Comparison of ENCODE assay signal across 6 fruit fly cellular contexts in the genomic region with DNA sequence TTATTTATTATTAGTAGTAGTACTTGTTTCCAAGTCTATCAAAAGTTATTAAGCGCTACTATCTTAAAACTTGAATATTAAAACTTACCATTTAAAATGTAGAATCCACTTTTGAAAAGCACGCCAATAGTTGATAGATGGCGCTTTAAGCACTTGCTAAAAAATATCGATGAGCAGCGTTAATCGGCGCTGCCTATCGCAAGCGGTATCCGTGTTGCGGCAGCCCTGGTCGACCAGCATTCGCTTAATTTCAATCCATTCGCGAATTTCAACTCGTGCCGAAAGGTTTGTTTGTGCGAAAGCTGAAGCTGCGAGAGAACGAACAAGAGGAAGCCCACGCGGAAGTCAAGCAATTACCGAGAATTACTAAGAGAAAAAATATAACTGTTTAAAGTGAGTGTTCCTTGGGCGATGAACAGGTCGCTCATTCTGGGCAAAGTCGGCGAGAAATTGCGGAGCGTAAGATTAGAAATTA.
TF ChIP-seq lines count a peak whose summit lies in the region.

A gene (plus strand): TSS at position 253 of the 475 bp plus-strand sequence.

- TF ChIP-seq CTCF in S2 (optimal IDR thresholded peaks at IDR 0.05; lab: Kevin White, UChicago) = peak; percentile 86 to 87
- peak; percentile 93 for TF ChIP-seq CTCF in whole organism, embryonic (GFP tag; optimal IDR thresholded peaks at IDR 0.05; lab: Kevin White, UChicago)

TF ChIP-seq in whole organism, adult, 20 proteins besides CTCF, POLR2A, EP300 and RAD21:
- TF ChIP-seq pad (GFP tag; optimal IDR thresholded peaks at IDR 0.05; lab: Kevin White, UChicago) (peak; percentile 52), CG14711 (tag; optimal IDR thresholded peaks at IDR 0.05; lab: Kevin White, UChicago) (peak; percentile 42), Crg-1 (GFP tag; optimal IDR thresholded peaks at IDR 0.05; lab: Kevin White, UChicago) (peak; percentile 30), CG1620 (GFP tag; optimal IDR thresholded peaks at IDR 0.05; lab: Kevin White, UChicago) (peak; percentile 71), toe (GFP tag; optimal IDR thresholded peaks at IDR 0.05; lab: Kevin White, UChicago) (no peak), CG11617 (GFP tag; optimal IDR thresholded peaks at IDR 0.05; lab: Kevin White, UChicago) (peak; percentile 50), bab1 (GFP tag; optimal IDR thresholded peaks at IDR 0.05; lab: Kevin White, UChicago) (peak; percentile 71), cnc (optimal IDR thresholded peaks at IDR 0.05; lab: Kevin White, UChicago) (no peak), kay (GFP tag; lab: Kevin White, UChicago; ENCODE audit: borderline replicate concordance) (no peak), ovo (GFP tag; optimal IDR thresholded peaks at IDR 0.05; lab: Kevin White, UChicago) (peak; percentile 55), CG33017 (tag; optimal IDR thresholded peaks at IDR 0.05; lab: Kevin White, UChicago) (no peak), Hr96 (GFP tag; optimal IDR thresholded peaks at IDR 0.05; lab: Kevin White, UChicago) (peak; percentile 55), CG7101 (tag; optimal IDR thresholded peaks at IDR 0.05; lab: Kevin White, UChicago) (peak; percentile 61), cic (GFP tag; optimal IDR thresholded peaks at IDR 0.05; lab: Kevin White, UChicago) (peak; percentile 55), Mnt (GFP tag; optimal IDR thresholded peaks at IDR 0.05; lab: Kevin White, UChicago) (peak; percentile 96), CG12768 (GFP tag; optimal IDR thresholded peaks at IDR 0.05; lab: Kevin White, UChicago) (peak; percentile 14), CG5204 (GFP tag; optimal IDR thresholded peaks at IDR 0.05; lab: Kevin White, UChicago) (no peak)

TF ChIP-seq in whole organism, embryonic, 481 proteins besides CTCF, POLR2A, EP300 and RAD21 (continues in another document):
- TF ChIP-seq Oaz (GFP tag; IDR thresholded peaks at IDR 0.05; lab: Robert Waterston, UW) (no peak), Opbp (GFP tag; IDR thresholded peaks at IDR 0.05; lab: Robert Waterston, UW; ENCODE audit: partially characterized antibody) (peak; percentile 71; the same call in 2 of the 3 replicates), CG13287 (GFP tag; IDR thresholded peaks at IDR 0.05; lab: Robert Waterston, UW; ENCODE audit: partially characterized antibody) (peak; percentile 84), ssp (GFP tag; IDR thresholded peaks at IDR 0.05; lab: Robert Waterston, UW) (0 out of 2 replicates have a peak, but pooled peaks have one; percentile 8), CG17829 (tag; optimal IDR thresholded peaks at IDR 0.05; lab: Kevin White, UChicago) (no peak), crp (GFP tag; optimal IDR thresholded peaks at IDR 0.05; lab: Kevin White, UChicago) (no peak), hb (GFP tag; IDR thresholded peaks at IDR 0.05; lab: Robert Waterston, UW; ENCODE audit: partially characterized antibody) (peak; percentile 61; the same call in 1 of the 3 replicates), her (GFP tag; optimal IDR thresholded peaks at IDR 0.05; lab: Kevin White, UChicago) (no peak), zfh1 (GFP tag; IDR thresholded peaks at IDR 0.05; lab: Robert Waterston, UW) (no peak), CG15011 (GFP tag; optimal IDR thresholded peaks at IDR 0.05; lab: Kevin White, UChicago) (no peak), CG7271 (tag; optimal IDR thresholded peaks at IDR 0.05; lab: Kevin White, UChicago) (no peak), CG11695 (GFP tag; IDR thresholded peaks at IDR 0.05; lab: Robert Waterston, UW) (no peak), cad (GFP tag; optimal IDR thresholded peaks at IDR 0.05; lab: Kevin White, UChicago) (no peak), Oli (tag; optimal IDR thresholded peaks at IDR 0.05; lab: Kevin White, UChicago) (no peak), CG17328 (GFP tag; IDR thresholded peaks at IDR 0.05; lab: Robert Waterston, UW) (no peak), slp2 (GFP tag; optimal IDR thresholded peaks at IDR 0.05; lab: Kevin White, UChicago) (no peak)

TF ChIP-seq in whole organism, prepupa, 60 proteins besides CTCF, POLR2A, EP300 and RAD21 (continues in another document):
- TF ChIP-seq CG15336 (GFP tag; IDR thresholded peaks at IDR 0.05; lab: Robert Waterston, UW) (peak; percentile 52; the same call in 1 of the 2 replicates), esn (GFP tag; optimal IDR thresholded peaks at IDR 0.05; lab: Kevin White, UChicago) (peak; percentile 28), lz (GFP tag; optimal IDR thresholded peaks at IDR 0.05; lab: Kevin White, UChicago) (peak; percentile 4), spab (GFP tag; optimal IDR thresholded peaks at IDR 0.05; lab: Kevin White, UChicago) (no peak), Sox15 (GFP tag; optimal IDR thresholded peaks at IDR 0.05; lab: Kevin White, UChicago) (no peak), topi (GFP tag; optimal IDR thresholded peaks at IDR 0.05; lab: Kevin White, UChicago) (peak; percentile 33), Blimp-1 (GFP tag; optimal IDR thresholded peaks at IDR 0.05; lab: Kevin White, UChicago) (no peak), CG6854 (GFP tag; optimal IDR thresholded peaks at IDR 0.05; lab: Kevin White, UChicago) (peak; percentile 72), Met (GFP tag; optimal IDR thresholded peaks at IDR 0.05; lab: Kevin White, UChicago) (peak; percentile 35), CG8319 (GFP tag; optimal IDR thresholded peaks at IDR 0.05; lab: Kevin White, UChicago) (no peak), CG10669 (GFP tag; optimal IDR thresholded peaks at IDR 0.05; lab: Kevin White, UChicago) (no peak), CG11294 (GFP tag; IDR thresholded peaks at IDR 0.05; lab: Robert Waterston, UW) (peak; percentile 15; the same call in 1 of the 2 replicates), fd59A (GFP tag; optimal IDR thresholded peaks at IDR 0.05; lab: Kevin White, UChicago) (no peak), Sox102F (GFP tag; optimal IDR thresholded peaks at IDR 0.05; lab: Kevin White, UChicago) (peak; percentile 20), CG11762 (GFP tag; optimal IDR thresholded peaks at IDR 0.05; lab: Kevin White, UChicago; ENCODE audit: insufficient read depth) (no peak), CG6163 (GFP tag; IDR thresholded peaks at IDR 0.05; lab: Robert Waterston, UW) (peak; percentile 44; the same call in 2 of the 3 replicates), fkh (GFP tag; optimal IDR thresholded peaks at IDR 0.05; lab: Kevin White, UChicago) (no peak)

TF ChIP-seq in whole organism, pupa, 21 proteins besides CTCF, POLR2A, EP300 and RAD21 (continues in another document):
- TF ChIP-seq CG9948 (tag; optimal IDR thresholded peaks at IDR 0.05; lab: Kevin White, UChicago) (no peak), CG8301 (tag; optimal IDR thresholded peaks at IDR 0.05; lab: Kevin White, UChicago) (no peak), CG8159 (tag; optimal IDR thresholded peaks at IDR 0.05; lab: Kevin White, UChicago) (no peak), CG15710 (tag; optimal IDR thresholded peaks at IDR 0.05; lab: Kevin White, UChicago) (no peak), fd96Ca (GFP tag; IDR thresholded peaks at IDR 0.05; lab: Robert Waterston, UW) (no peak), CG12605 (GFP tag; IDR thresholded peaks at IDR 0.05; lab: Robert Waterston, UW) (no peak), EcR (GFP tag; optimal IDR thresholded peaks at IDR 0.05; lab: Kevin White, UChicago) (peak; percentile 5), rn (GFP tag; IDR thresholded peaks at IDR 0.05; lab: Robert Waterston, UW) (no peak), CG4496 (GFP tag; IDR thresholded peaks at IDR 0.05; lab: Robert Waterston, UW) (peak; percentile 72), CG14655 (GFP tag; optimal IDR thresholded peaks at IDR 0.05; lab: Kevin White, UChicago) (no peak), CG13204 (GFP tag; optimal IDR thresholded peaks at IDR 0.05; lab: Kevin White, UChicago) (peak; percentile 12), Pif1B (GFP tag; optimal IDR thresholded peaks at IDR 0.05; lab: Kevin White, UChicago) (no peak), CG10348 (GFP tag; IDR thresholded peaks at IDR 0.05; lab: Robert Waterston, UW) (no peak), gl (tag; optimal IDR thresholded peaks at IDR 0.05; lab: Kevin White, UChicago) (no peak), CG32121 (GFP tag; IDR thresholded peaks at IDR 0.05; lab: Robert Waterston, UW) (0 out of 2 replicates have a peak, but pooled peaks have one; percentile 19), Ets98B (GFP tag; IDR thresholded peaks at IDR 0.05; lab: Robert Waterston, UW) (peak; percentile 68; the same call in 1 of the 2 replicates), D1 (tag; optimal IDR thresholded peaks at IDR 0.05; lab: Kevin White, UChicago) (no peak), Snoo (tag; optimal IDR thresholded peaks at IDR 0.05; lab: Kevin White, UChicago) (no peak), CG17806 (tag; optimal IDR thresholded peaks at IDR 0.05; lab: Kevin White, UChicago) (no peak), CG34367 (tag; optimal IDR thresholded peaks at IDR 0.05; lab: Kevin White, UChicago) (no peak)

TF ChIP-seq in whole organism, wandering third instar larva, 38 proteins besides CTCF, POLR2A, EP300 and RAD21:
- peak; percentile 56 for TF ChIP-seq Sp1 (GFP tag; optimal IDR thresholded peaks at IDR 0.05; lab: Kevin White, UChicago)
- TF ChIP-seq Rel (GFP tag; optimal IDR thresholded peaks at IDR 0.05; lab: Kevin White, UChicago) = no peak
- TF ChIP-seq Rel (tag; optimal IDR thresholded peaks at IDR 0.05; lab: Kevin White, UChicago) = peak; percentile 60
- TF ChIP-seq rgr (GFP tag; optimal IDR thresholded peaks at IDR 0.05; lab: Kevin White, UChicago) = peak; percentile 17
- no peak for TF ChIP-seq Hr78 (GFP tag; optimal IDR thresholded peaks at IDR 0.05; lab: Kevin White, UChicago)
- TF ChIP-seq jim (GFP tag; optimal IDR thresholded peaks at IDR 0.05; lab: Kevin White, UChicago) = peak; percentile 57
- no peak for TF ChIP-seq dsf (GFP tag; optimal IDR thresholded peaks at IDR 0.05; lab: Kevin White, UChicago; ENCODE audit: borderline replicate concordance)
- TF ChIP-seq fru (GFP tag; optimal IDR thresholded peaks at IDR 0.05; lab: Kevin White, UChicago) = peak; percentile 42
- peak; percentile 42 for TF ChIP-seq h (GFP tag; optimal IDR thresholded peaks at IDR 0.05; lab: Kevin White, UChicago)
- peak; percentile 49 for TF ChIP-seq Dif (GFP tag; optimal IDR thresholded peaks at IDR 0.05; lab: Kevin White, UChicago; ENCODE audit: partially characterized antibody)
- no peak for TF ChIP-seq lola (GFP tag; optimal IDR thresholded peaks at IDR 0.05; lab: Kevin White, UChicago)
- no peak for TF ChIP-seq Myc (optimal IDR thresholded peaks at IDR 0.05; lab: Kevin White, UChicago)
- no peak for TF ChIP-seq GATAd (GFP tag; optimal IDR thresholded peaks at IDR 0.05; lab: Kevin White, UChicago)
- peak in 1 of 2 experiments; percentile 44 for TF ChIP-seq foxo (GFP tag; optimal IDR thresholded peaks at IDR 0.05; lab: Kevin White, UChicago)
- TF ChIP-seq Hr83 (GFP tag; optimal IDR thresholded peaks at IDR 0.05; lab: Kevin White, UChicago; ENCODE audit: poor library complexity, severe bottlenecking) = peak; percentile 80
- TF ChIP-seq Hnf4 (GFP tag; optimal IDR thresholded peaks at IDR 0.05; lab: Kevin White, UChicago) = peak; percentile 14
- peak; percentile 17 for TF ChIP-seq br (GFP tag; optimal IDR thresholded peaks at IDR 0.05; lab: Kevin White, UChicago)
- TF ChIP-seq CG9705 (GFP tag; optimal IDR thresholded peaks at IDR 0.05; lab: Kevin White, UChicago) = peak; percentile 21
